Fruit fly (Drosophila melanogaster): ENCODE data around the gene RpS19a.

The RpS19a gene

DNA sequence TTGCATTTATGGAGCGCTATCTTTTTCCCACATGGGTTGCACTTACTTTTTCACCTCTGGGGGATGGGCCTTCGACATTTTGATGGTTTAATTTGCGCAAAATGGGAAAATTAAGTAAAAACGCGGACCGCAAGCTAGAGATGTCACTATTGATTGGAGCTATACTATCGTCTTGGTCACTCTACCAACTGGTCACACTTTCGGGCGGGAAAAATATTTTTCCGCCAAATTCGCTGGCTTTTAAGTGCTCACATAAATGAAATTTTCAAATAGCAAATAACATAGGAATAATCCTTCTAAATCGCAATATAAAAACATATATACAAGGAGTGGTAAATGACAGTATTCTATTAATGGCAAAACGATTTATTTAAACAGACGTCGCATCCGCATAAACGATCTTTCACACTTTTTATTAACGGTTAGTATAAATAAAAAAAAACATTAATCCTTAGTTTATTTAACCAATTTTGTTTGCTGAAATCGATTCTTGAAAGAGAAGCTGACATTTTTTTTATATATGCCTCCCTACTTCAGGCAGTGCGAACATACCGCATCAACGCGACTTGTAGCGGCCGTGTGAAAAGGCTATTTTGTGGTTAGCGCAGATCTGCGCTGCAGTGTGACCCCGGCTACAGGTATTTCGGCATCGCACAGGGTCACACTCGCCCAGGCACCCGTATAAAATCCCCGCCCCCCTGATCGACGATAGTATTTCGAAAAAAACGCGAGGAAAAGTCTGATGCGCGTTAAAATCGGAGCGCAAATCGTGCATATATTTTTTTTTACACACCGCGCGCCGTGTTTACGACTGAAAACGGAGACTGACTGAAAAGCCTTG is 2.8 kb downstream of the RpS19a start, which contains the start of the genes SNRPG and mthl1 (continued):
- TF ChIP-seq dimm (GFP tag; IDR thresholded peaks at IDR 0.05), result peak; percentile 55; the same call in 1 of the 2 replicates
- TF ChIP-seq sna (GFP tag; IDR thresholded peaks at IDR 0.05; ENCODE audit: partially characterized antibody), result peak; percentile 36; the same call in 1 of the 2 replicates
- peak; percentile 32 for TF ChIP-seq CG4328 (GFP tag; optimal IDR thresholded peaks at IDR 0.05)
- TF ChIP-seq dysf (GFP tag; IDR thresholded peaks at IDR 0.05), result peak; percentile 94
- TF ChIP-seq Xbp1 (GFP tag; optimal IDR thresholded peaks at IDR 0.05), result peak; percentile 88
- TF ChIP-seq CG17802 (tag; optimal IDR thresholded peaks at IDR 0.05), result peak; percentile 94
- peak; percentile 44 for TF ChIP-seq CG15073 (GFP tag; optimal IDR thresholded peaks at IDR 0.05)
- peak; percentile 64 for TF ChIP-seq Atf3 (GFP tag; optimal IDR thresholded peaks at IDR 0.05)
- peak; percentile 90 for TF ChIP-seq CG6689 (GFP tag; IDR thresholded peaks at IDR 0.05)
- TF ChIP-seq ap (GFP tag; IDR thresholded peaks at IDR 0.05), result peak; percentile 91
- peak; percentile 78 for TF ChIP-seq ro (GFP tag; IDR thresholded peaks at IDR 0.05)
- TF ChIP-seq kah (GFP tag; optimal IDR thresholded peaks at IDR 0.05), result no peak
- no peak for TF ChIP-seq ATbp (GFP tag; optimal IDR thresholded peaks at IDR 0.05)
- peak; percentile 75 for TF ChIP-seq CG9876 (GFP tag; optimal IDR thresholded peaks at IDR 0.05)
- peak; percentile 55 for TF ChIP-seq ab (GFP tag; optimal IDR thresholded peaks at IDR 0.05)
- no peak for TF ChIP-seq exex (tag; optimal IDR thresholded peaks at IDR 0.05)
- TF ChIP-seq repo (GFP tag; optimal IDR thresholded peaks at IDR 0.05), result peak; percentile 9
- peak; percentile 79 for TF ChIP-seq Sox102F (GFP tag; optimal IDR thresholded peaks at IDR 0.05)
- peak; percentile 66 for TF ChIP-seq Fer2 (tag; optimal IDR thresholded peaks at IDR 0.05)
- TF ChIP-seq CG3995 (GFP tag; optimal IDR thresholded peaks at IDR 0.05), result peak; percentile 79
- peak; percentile 59 for TF ChIP-seq B-H2 (GFP tag; optimal IDR thresholded peaks at IDR 0.05)
- no peak for TF ChIP-seq CG2202 (tag; optimal IDR thresholded peaks at IDR 0.05)
- peak; percentile 62 for TF ChIP-seq CG17829 (tag; optimal IDR thresholded peaks at IDR 0.05)
- TF ChIP-seq seq (GFP tag; IDR thresholded peaks at IDR 0.05), result peak; percentile 81
- peak in 1 of 2 experiments; percentile 35 for TF ChIP-seq insv (GFP tag; optimal IDR thresholded peaks at IDR 0.05)
- TF ChIP-seq Jarid2 (GFP tag; optimal IDR thresholded peaks at IDR 0.05), result peak; percentile 95
- TF ChIP-seq Hsf (GFP tag; optimal IDR thresholded peaks at IDR 0.05), result peak; percentile 83
- no peak for TF ChIP-seq CG4707 (GFP tag; optimal IDR thresholded peaks at IDR 0.05)
- TF ChIP-seq CG6791 (GFP tag; IDR thresholded peaks at IDR 0.05; ENCODE audit: partially characterized antibody), result peak; percentile 60; the same call in 2 of the 3 replicates
- TF ChIP-seq pnt (GFP tag; optimal IDR thresholded peaks at IDR 0.05), result peak; percentile 88
- TF ChIP-seq CG7786 (GFP tag; optimal IDR thresholded peaks at IDR 0.05), result peak; percentile 77
- TF ChIP-seq ERR (GFP tag; optimal IDR thresholded peaks at IDR 0.05), result no peak
- TF ChIP-seq Oaz (GFP tag; IDR thresholded peaks at IDR 0.05), result peak; percentile 85
- peak; percentile 92 for TF ChIP-seq CG2889 (GFP tag; IDR thresholded peaks at IDR 0.05)
- peak; percentile 90 for TF ChIP-seq CG4730 (GFP tag; IDR thresholded peaks at IDR 0.05)
- TF ChIP-seq CG8290 (GFP tag; optimal IDR thresholded peaks at IDR 0.05), result no peak
- TF ChIP-seq CG8290 (tag; optimal IDR thresholded peaks at IDR 0.05), result peak in 1 of 2 experiments; percentile 82
- peak; percentile 55 for TF ChIP-seq lilli (GFP tag; optimal IDR thresholded peaks at IDR 0.05)
- TF ChIP-seq CG31365 (tag; optimal IDR thresholded peaks at IDR 0.05), result peak; percentile 15
- peak; percentile 95 for TF ChIP-seq zfh1 (GFP tag; IDR thresholded peaks at IDR 0.05)
- peak; percentile 62 for TF ChIP-seq Dp (GFP tag; optimal IDR thresholded peaks at IDR 0.05)
- peak; percentile 82 for TF ChIP-seq vfl (GFP tag; optimal IDR thresholded peaks at IDR 0.05)
- peak; percentile 68 for TF ChIP-seq Adf1 (GFP tag; IDR thresholded peaks at IDR 0.05)
- TF ChIP-seq CG9817 (tag; optimal IDR thresholded peaks at IDR 0.05), result peak; percentile 87
- peak; percentile 72 for TF ChIP-seq Oli (tag; optimal IDR thresholded peaks at IDR 0.05)
- peak; percentile 34 for TF ChIP-seq CG8089 (GFP tag; optimal IDR thresholded peaks at IDR 0.05)
- TF ChIP-seq schlank (tag; optimal IDR thresholded peaks at IDR 0.05), result no peak
- TF ChIP-seq sob (GFP tag; IDR thresholded peaks at IDR 0.05), result peak; percentile 89
